Worm (Caenorhabditis elegans) whole organism, early embryonic: ENCODE results near the gene nhr-6.

ENCODE experiments used
- B0310.2 ChIP-seq: sonication (generic microtip); optimal IDR thresholded peaks from 2 replicates; lab custom pipeline; 2016; ENCODE audit warnings: mild to moderate bottlenecking, missing genetic modification characterization, missing compliant biosample characterization
- F13C5.2 ChIP-seq: sonication (generic microtip); optimal IDR thresholded peaks from 2 replicates; lab custom pipeline; 2017; ENCODE audit warnings: mild to moderate bottlenecking, missing genetic modification characterization, inconsistent platforms, missing compliant biosample characterization
- aly-1 ChIP-seq: sonication (generic microtip); optimal IDR thresholded peaks from 2 replicates; lab custom pipeline; 2016; ENCODE audit warnings: missing genetic modification characterization, missing compliant biosample characterization
- ama-1 ChIP-seq: fragments of 150-350 bp; optimal IDR thresholded peaks from 2 replicates; lab custom pipeline; 2014
- ceh-13 ChIP-seq: fragments of 200-800 bp; sonication (Bioruptor generic); optimal IDR thresholded peaks from 2 replicates; lab custom pipeline; 2018; ENCODE audit warnings: mild to moderate bottlenecking, missing genetic modification characterization, missing compliant biosample characterization
- ceh-36 ChIP-seq: sonication (generic microtip); optimal IDR thresholded peaks from 2 replicates; lab custom pipeline; 2016; ENCODE audit warnings: missing genetic modification characterization, inconsistent platforms, missing compliant biosample characterization
- ets-7 ChIP-seq: sonication (generic microtip); optimal IDR thresholded peaks from 2 replicates; lab custom pipeline; 2016; ENCODE audit warnings: missing genotype, missing genetic modification characterization, missing compliant biosample characterization
- flt-1 ChIP-seq: fragments of 200-800 bp; sonication (Bioruptor generic); IDR thresholded peaks from 2 replicates; pipeline ENCODE4 v1.3.6; 2022; ENCODE audit warnings: missing genetic modification characterization, missing compliant biosample characterization
- hmbx-1 ChIP-seq: sonication (generic microtip); optimal IDR thresholded peaks from 2 replicates; lab custom pipeline; 2016; ENCODE audit warnings: mild to moderate bottlenecking, missing genetic modification characterization, missing compliant biosample characterization
- hmg-4 ChIP-seq: fragments of 200-800 bp; sonication (Bioruptor generic); optimal IDR thresholded peaks from 2 replicates; lab custom pipeline; 2018; ENCODE audit warnings: mild to moderate bottlenecking, missing genetic modification characterization, missing compliant biosample characterization
- hnd-1 ChIP-seq: sonication (generic microtip); optimal IDR thresholded peaks from 2 replicates; lab custom pipeline; 2016; ENCODE audit warnings: missing genetic modification characterization, missing compliant biosample characterization
- pes-1 ChIP-seq: fragments of 200-800 bp; sonication (Bioruptor generic); IDR thresholded peaks from 2 replicates; pipeline ENCODE4 v1.3.6; 2022; ENCODE audit warnings: missing genetic modification reagents, missing genetic modification characterization, missing compliant biosample characterization
- scrt-1 ChIP-seq: fragments of 200-800 bp; sonication (Bioruptor generic); IDR thresholded peaks from 2 replicates; pipeline ENCODE4 v1.3.6; 2022; ENCODE audit warnings: missing genetic modification characterization, missing compliant biosample characterization
- sea-1 ChIP-seq: fragments of 200-800 bp; sonication (Bioruptor generic); conservative IDR thresholded peaks from 2 replicates; pipeline ENCODE4 v1.3.6; 2022; ENCODE audit warnings: missing genetic modification characterization, missing compliant biosample characterization
- tbx-11 ChIP-seq: fragments of 200-800 bp; sonication (Bioruptor generic); IDR thresholded peaks from 2 replicates; pipeline ENCODE4 v1.3.6; 2022; ENCODE audit warnings: missing genetic modification characterization, missing compliant biosample characterization
- tbx-37 ChIP-seq: fragments of 200-800 bp; sonication (Bioruptor generic); conservative IDR thresholded peaks from 2 replicates; pipeline ENCODE4 v1.3.6; 2022; ENCODE audit warnings: missing genetic modification reagents, missing genetic modification characterization, missing compliant biosample characterization
- tra-4 ChIP-seq: sonication (generic microtip); optimal IDR thresholded peaks from 2 replicates; lab custom pipeline; 2017; ENCODE audit warnings: missing genetic modification characterization, missing compliant biosample characterization

nhr-6 gene

ce11 chrIII:3573281-3573680 lies at the start of gene nhr-6:
TSS of gene nhr-6 (plus strand) at chrIII:3573581.
- TF ChIP-seq sea-1 (GFP tag; lab: Robert Waterston, UW) = no peak
- no peak for TF ChIP-seq flt-1
- TF ChIP-seq ceh-13 (GFP tag; lab: Kevin White, UChicago) = no peak
- no peak for TF ChIP-seq tra-4 (tag; lab: Kevin White, UChicago)
- no peak for TF ChIP-seq scrt-1 (GFP tag; lab: Robert Waterston, UW)

- no peak for TF ChIP-seq sea-1 (GFP tag; lab: Robert Waterston, UW)
- TF ChIP-seq hmbx-1 (tag; lab: Kevin White, UChicago) = no peak
- no peak for TF ChIP-seq ceh-36 (tag; lab: Kevin White, UChicago)
- no peak for TF ChIP-seq hmg-4 (GFP tag; lab: Kevin White, UChicago)
- no peak for TF ChIP-seq tra-4 (tag; lab: Kevin White, UChicago)
- no peak for TF ChIP-seq ceh-13 (GFP tag; lab: Kevin White, UChicago)
- no peak for TF ChIP-seq tbx-37 (GFP tag; lab: Robert Waterston, UW)
- TF ChIP-seq scrt-1 (GFP tag; lab: Robert Waterston, UW) = no peak
- TF ChIP-seq ama-1 = no peak
- no peak for TF ChIP-seq B0310.2 (tag; lab: Kevin White, UChicago)
- no peak for TF ChIP-seq tbx-11 (GFP tag; lab: Robert Waterston, UW)
- no peak for TF ChIP-seq ets-7 (tag; lab: Kevin White, UChicago)
- TF ChIP-seq hnd-1 = no peak
- no peak for TF ChIP-seq flt-1
- TF ChIP-seq F13C5.2 (tag; lab: Kevin White, UChicago) = no peak
- no peak for TF ChIP-seq aly-1 (tag; lab: Kevin White, UChicago)
- TF ChIP-seq pes-1 (GFP tag; lab: Robert Waterston, UW) = no peak
Observed at ce11 chrIII:3528342-3528741, 45.0 kb upstream of the nhr-6 start, which contains the start of gene rpl-37. TSS of gene rpl-37 (plus strand) at chrIII:3528642.

- no peak for TF ChIP-seq ceh-36 (tag; lab: Kevin White, UChicago)
- no peak for TF ChIP-seq ama-1
- no peak for TF ChIP-seq sea-1 (GFP tag; lab: Robert Waterston, UW)
- TF ChIP-seq B0310.2 (tag; lab: Kevin White, UChicago) = no peak
- TF ChIP-seq F13C5.2 (tag; lab: Kevin White, UChicago) = no peak
- no peak for TF ChIP-seq flt-1
- no peak for TF ChIP-seq hmbx-1 (tag; lab: Kevin White, UChicago)
- TF ChIP-seq hnd-1 = no peak
- no peak for TF ChIP-seq tbx-37 (GFP tag; lab: Robert Waterston, UW)
- no peak for TF ChIP-seq aly-1 (tag; lab: Kevin White, UChicago)
- TF ChIP-seq pes-1 (GFP tag; lab: Robert Waterston, UW) = no peak
- TF ChIP-seq tra-4 (tag; lab: Kevin White, UChicago) = no peak
- TF ChIP-seq hmg-4 (GFP tag; lab: Kevin White, UChicago) = no peak
- no peak for TF ChIP-seq ets-7 (tag; lab: Kevin White, UChicago)
- TF ChIP-seq tbx-11 (GFP tag; lab: Robert Waterston, UW) = no peak
- TF ChIP-seq scrt-1 (GFP tag; lab: Robert Waterston, UW) = no peak
- TF ChIP-seq ceh-13 (GFP tag; lab: Kevin White, UChicago) = no peak
Observed at ce11 chrIII:3529744-3530208, 43.6 kb upstream of the nhr-6 start, which contains the start of gene pitp-1. TSS of gene pitp-1 (minus strand) at chrIII:3529794.

ce11 chrIII:3532035-3532434 lies 41.3 kb upstream of the nhr-6 start:
- TF ChIP-seq tbx-11 (GFP tag; lab: Robert Waterston, UW) = no peak

- TF ChIP-seq ceh-13 (GFP tag; lab: Kevin White, UChicago) (no peak), hmbx-1 (tag; lab: Kevin White, UChicago) (no peak), ets-7 (tag; lab: Kevin White, UChicago) (no peak)
Observed at ce11 chrIII:3534185-3534584, 39.2 kb upstream of the nhr-6 start.

- TF ChIP-seq aly-1 (tag; lab: Kevin White, UChicago) (no peak), tbx-37 (GFP tag; lab: Robert Waterston, UW) (no peak), hmbx-1 (tag; lab: Kevin White, UChicago) (no peak), B0310.2 (tag; lab: Kevin White, UChicago) (no peak), ceh-36 (tag; lab: Kevin White, UChicago) (no peak), ama-1 (no peak), ets-7 (tag; lab: Kevin White, UChicago) (no peak)
Observed at ce11 chrIII:3537401-3537800, 36.0 kb upstream of the nhr-6 start, which contains the start of gene cfap-20. TSS of gene cfap-20 (minus strand) at chrIII:3537501.

- TF ChIP-seq scrt-1 (GFP tag; lab: Robert Waterston, UW) = no peak
- no peak for TF ChIP-seq tbx-37 (GFP tag; lab: Robert Waterston, UW)
- no peak for TF ChIP-seq ets-7 (tag; lab: Kevin White, UChicago)
- no peak for TF ChIP-seq ama-1
- TF ChIP-seq ceh-13 (GFP tag; lab: Kevin White, UChicago) = no peak
- no peak for TF ChIP-seq flt-1
Observed at ce11 chrIII:3539499-3539898, 33.9 kb upstream of the nhr-6 start.

- TF ChIP-seq ceh-36 (tag; lab: Kevin White, UChicago) (no peak), hmbx-1 (tag; lab: Kevin White, UChicago) (no peak), pes-1 (GFP tag; lab: Robert Waterston, UW) (peak; percentile 70), aly-1 (tag; lab: Kevin White, UChicago) (no peak), ama-1 (no peak), ceh-13 (GFP tag; lab: Kevin White, UChicago) (no peak), F13C5.2 (tag; lab: Kevin White, UChicago) (no peak), scrt-1 (GFP tag; lab: Robert Waterston, UW) (no peak), hmg-4 (GFP tag; lab: Kevin White, UChicago) (no peak), sea-1 (GFP tag; lab: Robert Waterston, UW) (no peak), flt-1 (no peak), ets-7 (tag; lab: Kevin White, UChicago) (no peak), B0310.2 (tag; lab: Kevin White, UChicago) (no peak), tra-4 (tag; lab: Kevin White, UChicago) (no peak), tbx-37 (GFP tag; lab: Robert Waterston, UW) (0 out of 2 replicates have a peak, but pooled peaks have one; percentile 24)
Observed at ce11 chrIII:3540424-3540823, 33.0 kb upstream of the nhr-6 start.
